Worm (Caenorhabditis elegans): Measurements from ENCODE around the gene bus-8A.

ce11 chrX:5479300-5479811 lies 13.4 kb upstream of the bus-8A start, which contains the start of gene dlg-1:
- TF ChIP-seq nhr-11 (tag; optimal IDR thresholded peaks at IDR 0.05), result no peak
- TF ChIP-seq ces-1 (GFP tag; optimal IDR thresholded peaks at IDR 0.05), result no peak
- peak in 1 of 2 experiments; percentile 8 for TF ChIP-seq mdl-1 (tag; optimal IDR thresholded peaks at IDR 0.05)
- TF ChIP-seq snu-23 (GFP tag; optimal IDR thresholded peaks at IDR 0.05), result no peak
- no peak for TF ChIP-seq ceh-90 (tag; optimal IDR thresholded peaks at IDR 0.05)
- TF ChIP-seq isw-1 (GFP tag; IDR thresholded peaks at IDR 0.05), result no peak
- TF ChIP-seq snpc-4 (tag; optimal IDR thresholded peaks at IDR 0.05), result no peak
- TF ChIP-seq nhr-77 (tag; optimal IDR thresholded peaks at IDR 0.05), result no peak
- TF ChIP-seq hpl-2 (GFP tag; optimal IDR thresholded peaks at IDR 0.05), result no peak
- no peak for TF ChIP-seq nhr-20 (tag; optimal IDR thresholded peaks at IDR 0.05)
- TF ChIP-seq swsn-7 (tag; optimal IDR thresholded peaks at IDR 0.05), result no peak

Measured in whole organism, L1 larva.